Fruit fly (Drosophila melanogaster): Measurements from ENCODE around the gene Argk1.

Gene Argk1

dm6 chr3L:9052798-9053541 lies 12.9 kb downstream of the Argk1 start:
- TF ChIP-seq ttk (optimal IDR thresholded peaks at IDR 0.05) (no peak), insv (optimal IDR thresholded peaks at IDR 0.05) (no peak), psq (optimal IDR thresholded peaks at IDR 0.05) (no peak), h (optimal IDR thresholded peaks at IDR 0.05) (no peak), Sin3A (optimal IDR thresholded peaks at IDR 0.05) (no peak), Myc (optimal IDR thresholded peaks at IDR 0.05) (no peak)

dm6 chr3L:9051830-9052259 lies 14.0 kb downstream of the Argk1 start:
- TF ChIP-seq h (optimal IDR thresholded peaks at IDR 0.05) (no peak), insv (optimal IDR thresholded peaks at IDR 0.05) (no peak), ttk (optimal IDR thresholded peaks at IDR 0.05) (no peak), psq (optimal IDR thresholded peaks at IDR 0.05) (no peak), Myc (optimal IDR thresholded peaks at IDR 0.05) (no peak), Sin3A (optimal IDR thresholded peaks at IDR 0.05) (no peak)

dm6 chr3L:9050447-9051069 lies 15.3 kb downstream of the Argk1 start:
- TF ChIP-seq ttk (optimal IDR thresholded peaks at IDR 0.05) (no peak), h (optimal IDR thresholded peaks at IDR 0.05) (no peak), psq (optimal IDR thresholded peaks at IDR 0.05) (no peak), Sin3A (optimal IDR thresholded peaks at IDR 0.05) (no peak), insv (optimal IDR thresholded peaks at IDR 0.05) (no peak), Myc (optimal IDR thresholded peaks at IDR 0.05) (no peak)

- TF ChIP-seq insv (optimal IDR thresholded peaks at IDR 0.05) (no peak), Myc (optimal IDR thresholded peaks at IDR 0.05) (no peak), psq (optimal IDR thresholded peaks at IDR 0.05) (no peak), h (optimal IDR thresholded peaks at IDR 0.05) (no peak), Sin3A (optimal IDR thresholded peaks at IDR 0.05) (no peak), ttk (optimal IDR thresholded peaks at IDR 0.05) (no peak)
Measured at dm6 chr3L:9047062-9047461, 18.8 kb downstream of the Argk1 start, which contains the start of gene Argk2. Argk2 (plus strand) TSS chr3L:9047439.

- TF ChIP-seq ttk (optimal IDR thresholded peaks at IDR 0.05) (no peak), Sin3A (optimal IDR thresholded peaks at IDR 0.05) (no peak), h (optimal IDR thresholded peaks at IDR 0.05) (no peak), insv (optimal IDR thresholded peaks at IDR 0.05) (no peak), Myc (optimal IDR thresholded peaks at IDR 0.05) (no peak), psq (optimal IDR thresholded peaks at IDR 0.05) (no peak)
Measured at dm6 chr3L:9046274-9046673, 19.6 kb downstream of the Argk1 start.

dm6 chr3L:9045318-9045717 lies 20.5 kb downstream of the Argk1 start:
- TF ChIP-seq Sin3A (optimal IDR thresholded peaks at IDR 0.05) (no peak), insv (optimal IDR thresholded peaks at IDR 0.05) (no peak), psq (optimal IDR thresholded peaks at IDR 0.05) (no peak), ttk (optimal IDR thresholded peaks at IDR 0.05) (no peak), h (optimal IDR thresholded peaks at IDR 0.05) (no peak), Myc (optimal IDR thresholded peaks at IDR 0.05) (no peak)

dm6 chr3L:9044896-9045295 lies 20.9 kb downstream of the Argk1 start:
- TF ChIP-seq psq (optimal IDR thresholded peaks at IDR 0.05), result no peak
- TF ChIP-seq ttk (optimal IDR thresholded peaks at IDR 0.05), result no peak
- TF ChIP-seq h (optimal IDR thresholded peaks at IDR 0.05), result no peak
- no peak for TF ChIP-seq insv (optimal IDR thresholded peaks at IDR 0.05)
- TF ChIP-seq Sin3A (optimal IDR thresholded peaks at IDR 0.05), result no peak
- TF ChIP-seq Myc (optimal IDR thresholded peaks at IDR 0.05), result no peak

- TF ChIP-seq Sin3A (optimal IDR thresholded peaks at IDR 0.05) (no peak), insv (optimal IDR thresholded peaks at IDR 0.05) (no peak), h (optimal IDR thresholded peaks at IDR 0.05) (no peak), ttk (optimal IDR thresholded peaks at IDR 0.05) (no peak), Myc (optimal IDR thresholded peaks at IDR 0.05) (no peak), psq (optimal IDR thresholded peaks at IDR 0.05) (no peak)
Measured at dm6 chr3L:9043648-9044047, 22.2 kb downstream of the Argk1 start.

dm6 chr3L:9042200-9042988 lies 23.4 kb downstream of the Argk1 start:
- TF ChIP-seq Sin3A (optimal IDR thresholded peaks at IDR 0.05) (no peak), Myc (optimal IDR thresholded peaks at IDR 0.05) (no peak), ttk (optimal IDR thresholded peaks at IDR 0.05) (no peak), psq (optimal IDR thresholded peaks at IDR 0.05) (no peak), insv (optimal IDR thresholded peaks at IDR 0.05) (no peak), h (optimal IDR thresholded peaks at IDR 0.05) (no peak)

- TF ChIP-seq insv (optimal IDR thresholded peaks at IDR 0.05) (no peak), ttk (optimal IDR thresholded peaks at IDR 0.05) (no peak), h (optimal IDR thresholded peaks at IDR 0.05) (no peak), Sin3A (optimal IDR thresholded peaks at IDR 0.05) (no peak), psq (optimal IDR thresholded peaks at IDR 0.05) (no peak), Myc (optimal IDR thresholded peaks at IDR 0.05) (no peak)
Measured at dm6 chr3L:9041042-9041477, 24.8 kb downstream of the Argk1 start, which contains the start of gene Doc1. Doc1 (plus strand) TSS chr3L:9041375.

dm6 chr3L:9039189-9039588 lies 26.6 kb downstream of the Argk1 start:
- TF ChIP-seq Sin3A (optimal IDR thresholded peaks at IDR 0.05) (no peak), psq (optimal IDR thresholded peaks at IDR 0.05) (no peak), Myc (optimal IDR thresholded peaks at IDR 0.05) (no peak), insv (optimal IDR thresholded peaks at IDR 0.05) (no peak), h (optimal IDR thresholded peaks at IDR 0.05) (no peak), ttk (optimal IDR thresholded peaks at IDR 0.05) (no peak)

Measured in Kc167 (cell line).